Fruit fly (Drosophila melanogaster): ENCODE data around the gene CG17906.

DNA sequence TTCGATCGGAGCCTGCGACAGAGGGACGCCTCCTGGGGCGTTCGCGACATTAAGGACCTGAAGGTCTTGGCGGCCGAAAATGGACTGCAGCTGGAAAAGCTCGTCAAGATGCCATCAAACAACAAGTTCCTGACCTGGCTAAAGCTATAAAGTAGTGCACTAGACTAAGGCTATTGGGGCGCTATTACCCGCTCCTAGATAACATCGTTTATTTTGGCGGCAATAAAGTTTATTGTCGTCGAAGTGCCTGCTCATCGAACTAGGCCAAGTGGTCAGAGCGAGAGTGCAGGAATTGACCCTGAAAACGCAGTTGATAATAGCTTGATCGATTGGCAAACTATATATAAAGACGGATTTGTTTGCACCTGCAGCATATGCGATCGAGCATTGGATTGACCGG is 4.0 kb downstream of the CG17906 start, which contains the start of gene Try29F:
- TF ChIP-seq CG32121 (GFP tag; IDR thresholded peaks at IDR 0.05): no peak
- TF ChIP-seq CG9948 (tag; optimal IDR thresholded peaks at IDR 0.05): no peak
- no peak for TF ChIP-seq D1 (tag; optimal IDR thresholded peaks at IDR 0.05)
- no peak for TF ChIP-seq CG13204 (GFP tag; optimal IDR thresholded peaks at IDR 0.05)
- no peak for TF ChIP-seq CG14655 (GFP tag; optimal IDR thresholded peaks at IDR 0.05)
- no peak for TF ChIP-seq Pif1A (GFP tag; optimal IDR thresholded peaks at IDR 0.05)
- no peak for TF ChIP-seq EcR (GFP tag; optimal IDR thresholded peaks at IDR 0.05)
- TF ChIP-seq CG34367 (tag; optimal IDR thresholded peaks at IDR 0.05): no peak
- no peak for TF ChIP-seq CG10348 (GFP tag; IDR thresholded peaks at IDR 0.05)
- TF ChIP-seq CG17806 (tag; optimal IDR thresholded peaks at IDR 0.05): no peak
- TF ChIP-seq CG8301 (tag; optimal IDR thresholded peaks at IDR 0.05): no peak
- no peak for TF ChIP-seq rn (GFP tag; IDR thresholded peaks at IDR 0.05)
- no peak for TF ChIP-seq CG4496 (GFP tag; IDR thresholded peaks at IDR 0.05)
- TF ChIP-seq CG12605 (GFP tag; IDR thresholded peaks at IDR 0.05): no peak
